Worm (Caenorhabditis elegans): ENCODE results near the gene Y38H6C.21.

- TF ChIP-seq nhr-237 (tag; optimal IDR thresholded peaks at IDR 0.05) (no peak), unc-62 (GFP tag; optimal IDR thresholded peaks at IDR 0.05) (no peak), unc-39 (tag; optimal IDR thresholded peaks at IDR 0.05) (no peak), nhr-76 (tag; optimal IDR thresholded peaks at IDR 0.05) (no peak), nhr-12 (tag; optimal IDR thresholded peaks at IDR 0.05) (no peak), lin-13 (tag; optimal IDR thresholded peaks at IDR 0.05) (no peak), elt-3 (tag; optimal IDR thresholded peaks at IDR 0.05) (no peak), snpc-4 (tag; optimal IDR thresholded peaks at IDR 0.05) (no peak), mab-5 (tag; optimal IDR thresholded peaks at IDR 0.05) (no peak), ztf-11 (tag; optimal IDR thresholded peaks at IDR 0.05) (no peak)
Measured at ce11 chrV:20514483-20514882, 40.6 kb downstream of the Y38H6C.21 start.
